Fruit fly (Drosophila melanogaster): ENCODE measurements around the gene PRL-1.

Gene PRL-1

DNA sequence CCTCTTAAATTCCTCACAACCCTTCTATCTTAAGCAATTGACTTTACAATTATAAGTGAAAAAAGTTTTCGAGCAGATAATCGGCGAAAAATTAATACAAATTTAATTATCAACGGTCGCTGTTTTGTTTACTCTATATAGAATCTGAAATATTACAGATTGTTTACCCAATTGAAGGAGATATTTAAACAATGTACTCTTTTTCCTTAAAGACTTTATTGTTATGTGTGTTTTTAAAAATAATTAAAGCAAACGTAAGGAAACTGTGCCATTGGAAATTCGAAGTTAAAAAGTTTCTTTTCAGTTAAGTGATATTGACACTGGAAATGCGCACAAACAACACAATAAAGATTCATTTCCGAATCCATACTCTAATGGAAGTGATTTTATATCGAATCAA, 15.8 kb downstream of the PRL-1 start, which contains the start of gene CG42818:
Gene CG42818 (plus strand): TSS at position 301 of the 400 bp plus-strand sequence.
- TF ChIP-seq ey (GFP tag; optimal IDR thresholded peaks at IDR 0.05): no peak
- no peak for TF ChIP-seq Hr83 (GFP tag; optimal IDR thresholded peaks at IDR 0.05; ENCODE audit: poor library complexity, severe bottlenecking)
- no peak for TF ChIP-seq N (GFP tag; optimal IDR thresholded peaks at IDR 0.05)
- TF ChIP-seq rgr (GFP tag; optimal IDR thresholded peaks at IDR 0.05): no peak
- TF ChIP-seq tai (GFP tag; optimal IDR thresholded peaks at IDR 0.05): no peak
- TF ChIP-seq Hr78 (GFP tag; optimal IDR thresholded peaks at IDR 0.05): no peak
- TF ChIP-seq sage (GFP tag; optimal IDR thresholded peaks at IDR 0.05): no peak
- TF ChIP-seq Dfd (GFP tag; optimal IDR thresholded peaks at IDR 0.05): no peak
- no peak for TF ChIP-seq dl (GFP tag; optimal IDR thresholded peaks at IDR 0.05; ENCODE audit: insufficient read depth in 1 of 2, partially characterized antibody in 2 of 2)
- no peak for TF ChIP-seq jim (GFP tag; optimal IDR thresholded peaks at IDR 0.05)
- no peak for TF ChIP-seq Hnf4 (GFP tag; optimal IDR thresholded peaks at IDR 0.05)
- no peak for TF ChIP-seq Jra (GFP tag; optimal IDR thresholded peaks at IDR 0.05)
- TF ChIP-seq Dif (GFP tag; optimal IDR thresholded peaks at IDR 0.05; ENCODE audit: partially characterized antibody): no peak
- no peak for TF ChIP-seq fru (GFP tag; optimal IDR thresholded peaks at IDR 0.05)
- TF ChIP-seq CG9705 (GFP tag; optimal IDR thresholded peaks at IDR 0.05): no peak
- no peak for TF ChIP-seq brk (GFP tag; optimal IDR thresholded peaks at IDR 0.05)
- TF ChIP-seq Rel (GFP tag; optimal IDR thresholded peaks at IDR 0.05): no peak
- no peak for TF ChIP-seq Rel (tag; optimal IDR thresholded peaks at IDR 0.05)
- TF ChIP-seq CG32264 (GFP tag; optimal IDR thresholded peaks at IDR 0.05): no peak

DNA sequence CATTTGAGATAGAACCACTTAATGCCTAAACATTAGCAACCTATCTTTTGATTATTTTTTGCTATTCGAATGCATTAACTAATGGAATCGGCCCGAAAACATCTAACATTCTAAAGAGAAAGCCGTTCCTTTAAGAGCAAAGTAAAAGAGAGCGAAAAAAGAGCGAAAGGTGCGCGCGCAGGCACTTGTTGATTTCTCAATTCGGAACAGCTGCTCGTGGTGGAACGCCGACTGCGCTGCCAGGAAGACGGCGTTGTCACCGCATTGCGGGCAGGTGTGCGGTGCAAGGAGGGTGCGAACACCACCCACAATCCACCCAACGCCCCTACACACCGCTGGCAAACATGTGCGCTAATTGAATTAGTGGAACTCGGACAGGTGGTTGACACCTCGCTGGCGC, 22.6 kb downstream of the PRL-1 start:
- no peak for TF ChIP-seq jim (GFP tag; optimal IDR thresholded peaks at IDR 0.05)
- no peak for TF ChIP-seq pan (optimal IDR thresholded peaks at IDR 0.05)
- no peak for TF ChIP-seq rgr (GFP tag; optimal IDR thresholded peaks at IDR 0.05)
- no peak for TF ChIP-seq br (GFP tag; optimal IDR thresholded peaks at IDR 0.05)
- TF ChIP-seq Rel (GFP tag; optimal IDR thresholded peaks at IDR 0.05): no peak
- TF ChIP-seq Rel (tag; optimal IDR thresholded peaks at IDR 0.05): no peak
- no peak for TF ChIP-seq Dif (GFP tag; optimal IDR thresholded peaks at IDR 0.05; ENCODE audit: partially characterized antibody)
- no peak for TF ChIP-seq fru (GFP tag; optimal IDR thresholded peaks at IDR 0.05)
- TF ChIP-seq CrebA (GFP tag; optimal IDR thresholded peaks at IDR 0.05; ENCODE audit: borderline replicate concordance): no peak
- TF ChIP-seq psq (GFP tag; optimal IDR thresholded peaks at IDR 0.05): no peak
- no peak for TF ChIP-seq CG9705 (GFP tag; optimal IDR thresholded peaks at IDR 0.05)
- TF ChIP-seq ey (GFP tag; optimal IDR thresholded peaks at IDR 0.05): no peak
- TF ChIP-seq sage (GFP tag; optimal IDR thresholded peaks at IDR 0.05): no peak

DNA sequence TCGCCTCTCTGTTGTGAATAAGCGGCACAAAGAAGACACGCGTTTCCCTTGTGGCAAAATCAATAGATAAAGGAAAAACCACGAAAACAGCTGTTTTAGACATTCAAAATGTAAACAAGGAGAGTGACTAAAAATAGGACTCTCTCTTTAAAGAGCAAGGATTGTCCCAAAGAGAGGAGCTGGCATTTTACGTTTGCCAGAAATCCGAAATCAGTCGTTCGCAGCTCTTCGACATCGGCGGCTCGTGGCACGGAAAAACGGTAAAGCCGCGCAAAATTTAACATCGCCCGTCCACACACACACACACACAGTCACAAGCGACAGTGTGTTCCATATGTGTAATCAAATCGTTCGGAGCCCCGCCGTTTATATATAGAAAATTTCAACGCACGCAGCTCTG, 26.1 kb downstream of the PRL-1 start, which contains the start of gene Ca-Ma2d:
Gene Ca-Ma2d (plus strand): TSS at position 211 of the 400 bp plus-strand sequence.
- TF ChIP-seq h (GFP tag; optimal IDR thresholded peaks at IDR 0.05) (no peak), br (GFP tag; optimal IDR thresholded peaks at IDR 0.05) (no peak), Mio (GFP tag; optimal IDR thresholded peaks at IDR 0.05) (no peak), foxo (GFP tag; optimal IDR thresholded peaks at IDR 0.05) (no peak), Dfd (GFP tag; optimal IDR thresholded peaks at IDR 0.05) (no peak), Hnf4 (GFP tag; optimal IDR thresholded peaks at IDR 0.05) (no peak), Rel (GFP tag; optimal IDR thresholded peaks at IDR 0.05) (no peak), Rel (tag; optimal IDR thresholded peaks at IDR 0.05) (no peak), CG32264 (GFP tag; optimal IDR thresholded peaks at IDR 0.05) (no peak), lola (GFP tag; optimal IDR thresholded peaks at IDR 0.05) (no peak)

DNA sequence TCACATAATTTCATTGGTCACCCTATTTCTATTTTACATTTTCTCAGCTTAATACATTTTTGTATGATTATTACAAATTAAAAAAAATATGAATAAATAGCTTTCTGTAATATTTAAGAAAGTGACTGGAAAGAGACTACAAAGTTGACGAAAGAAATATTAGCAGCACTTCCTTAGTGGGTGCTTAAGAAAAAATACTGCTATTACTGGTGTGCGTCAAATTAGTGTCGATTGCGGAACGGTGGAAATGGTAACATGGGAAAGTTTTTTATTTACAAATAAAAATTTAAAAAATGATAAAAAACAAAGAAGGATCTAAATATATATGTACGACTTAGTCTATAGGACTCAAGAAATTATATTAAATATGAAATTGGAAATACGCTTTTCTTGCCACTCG, 33.4 kb downstream of the PRL-1 start:
- TF ChIP-seq jim (GFP tag; optimal IDR thresholded peaks at IDR 0.05) (no peak), Dfd (GFP tag; optimal IDR thresholded peaks at IDR 0.05) (no peak), HLH106 (tag; optimal IDR thresholded peaks at IDR 0.05) (no peak), foxo (GFP tag; optimal IDR thresholded peaks at IDR 0.05) (no peak), h (GFP tag; optimal IDR thresholded peaks at IDR 0.05) (no peak), dsf (GFP tag; optimal IDR thresholded peaks at IDR 0.05; ENCODE audit: borderline replicate concordance) (no peak), Dif (GFP tag; optimal IDR thresholded peaks at IDR 0.05; ENCODE audit: partially characterized antibody) (no peak), fru (GFP tag; optimal IDR thresholded peaks at IDR 0.05) (no peak), CrebA (GFP tag; optimal IDR thresholded peaks at IDR 0.05; ENCODE audit: borderline replicate concordance) (no peak), sv (GFP tag; optimal IDR thresholded peaks at IDR 0.05) (no peak), Hr78 (GFP tag; optimal IDR thresholded peaks at IDR 0.05) (no peak), Myc (optimal IDR thresholded peaks at IDR 0.05) (no peak), tai (GFP tag; optimal IDR thresholded peaks at IDR 0.05) (no peak), psq (GFP tag; optimal IDR thresholded peaks at IDR 0.05) (no peak), Rel (GFP tag; optimal IDR thresholded peaks at IDR 0.05) (no peak), Rel (tag; optimal IDR thresholded peaks at IDR 0.05) (no peak), woc (GFP tag; optimal IDR thresholded peaks at IDR 0.05) (no peak)

Measured in whole organism, wandering third instar larva.